Worm (Caenorhabditis elegans): ENCODE data around the gene F47B8.4.

DNA sequence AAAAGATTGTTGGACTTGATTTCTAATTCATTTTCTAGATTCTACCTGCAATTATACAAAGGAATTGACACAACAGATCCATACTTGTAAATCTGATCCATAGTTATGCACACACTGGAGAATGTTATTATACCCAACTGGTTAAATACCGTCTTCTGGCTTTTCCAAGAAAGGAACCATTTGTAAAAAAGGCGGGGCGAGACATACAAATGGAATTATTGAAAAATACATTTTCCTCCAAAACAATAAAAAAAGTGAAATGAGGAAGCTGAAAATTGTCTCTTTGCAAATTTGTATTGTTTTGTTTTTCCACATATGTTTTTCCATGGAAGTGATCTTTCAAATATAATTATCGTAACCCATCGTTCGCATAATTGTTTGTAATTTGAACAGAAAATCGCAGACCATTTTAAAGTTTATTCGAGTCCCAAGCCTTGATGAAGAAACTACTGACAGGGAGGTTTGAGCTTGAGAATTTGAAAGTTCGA, 42.2 kb downstream of the F47B8.4 start, which contains the start of the genes srt-74 and F40G12.9:
- TF ChIP-seq ztf-11 (tag; optimal IDR thresholded peaks at IDR 0.05) (no peak), mab-5 (tag; optimal IDR thresholded peaks at IDR 0.05) (no peak), nhr-11 (tag; optimal IDR thresholded peaks at IDR 0.05) (no peak), aly-2 (tag; optimal IDR thresholded peaks at IDR 0.05) (no peak), nhr-77 (tag; optimal IDR thresholded peaks at IDR 0.05) (no peak)
